Fruit fly (Drosophila melanogaster): ENCODE measurements around the gene Rbp6.

DNA sequence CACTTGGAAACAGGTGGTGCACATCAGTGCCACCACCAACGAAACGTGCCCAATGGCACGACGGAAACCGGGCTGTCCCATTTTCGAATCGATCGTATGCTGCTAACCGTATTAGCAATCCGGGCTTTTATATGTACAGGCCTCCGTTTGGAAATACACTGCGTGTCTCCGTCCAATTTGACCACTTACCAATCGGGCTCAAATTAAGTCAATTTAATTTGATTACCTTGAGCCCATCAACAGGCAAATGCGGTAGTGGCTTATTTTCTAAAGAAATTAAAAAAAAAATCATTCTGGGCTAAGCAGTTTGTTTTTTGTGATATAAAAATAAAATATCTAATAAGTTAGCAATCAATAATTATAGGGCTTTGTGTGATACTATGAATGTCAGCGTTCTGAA lies 214.4 kb downstream of the Rbp6 start, which contains the start of gene a10:
- no peak for TF ChIP-seq Clk (GFP tag; optimal IDR thresholded peaks at IDR 0.05)
- no peak for TF ChIP-seq pad (GFP tag; optimal IDR thresholded peaks at IDR 0.05)
